Fruit fly (Drosophila melanogaster) S2 (cell line): Measurements from ENCODE around the gene comt.

Experiments used
- CG8478 ChIP-seq: fragments of >200 bp; optimal IDR thresholded peaks from 2 replicates; lab custom pipeline; 2018
- CTCF ChIP-seq, 2 experiments: fragments of >200 bp; optimal IDR thresholded peaks; 2 replicates each; lab custom pipeline; 2018

comt gene

DNA sequence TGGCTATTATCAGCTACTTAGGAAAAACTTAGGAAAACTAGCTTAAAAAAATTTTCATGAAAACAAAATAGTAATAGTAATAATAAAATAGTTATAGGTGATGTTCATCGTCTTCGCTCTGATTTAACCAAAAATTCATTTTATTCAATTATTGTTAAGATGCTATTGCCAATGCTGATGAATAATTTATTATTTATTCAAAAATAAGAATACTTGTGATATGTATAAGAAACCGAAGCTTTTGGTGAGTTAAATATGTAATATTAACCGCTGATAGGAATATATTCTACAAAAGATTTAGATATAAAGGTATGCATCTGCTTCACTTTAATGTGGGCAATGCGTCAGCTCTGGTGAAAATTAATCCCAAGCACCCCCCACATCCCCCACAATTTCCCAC lies 21.9 kb downstream of the comt start:
- TF ChIP-seq CTCF (optimal IDR thresholded peaks at IDR 0.05; lab: Kevin White, UChicago) = no peak
- no peak for TF ChIP-seq CG8478

DNA sequence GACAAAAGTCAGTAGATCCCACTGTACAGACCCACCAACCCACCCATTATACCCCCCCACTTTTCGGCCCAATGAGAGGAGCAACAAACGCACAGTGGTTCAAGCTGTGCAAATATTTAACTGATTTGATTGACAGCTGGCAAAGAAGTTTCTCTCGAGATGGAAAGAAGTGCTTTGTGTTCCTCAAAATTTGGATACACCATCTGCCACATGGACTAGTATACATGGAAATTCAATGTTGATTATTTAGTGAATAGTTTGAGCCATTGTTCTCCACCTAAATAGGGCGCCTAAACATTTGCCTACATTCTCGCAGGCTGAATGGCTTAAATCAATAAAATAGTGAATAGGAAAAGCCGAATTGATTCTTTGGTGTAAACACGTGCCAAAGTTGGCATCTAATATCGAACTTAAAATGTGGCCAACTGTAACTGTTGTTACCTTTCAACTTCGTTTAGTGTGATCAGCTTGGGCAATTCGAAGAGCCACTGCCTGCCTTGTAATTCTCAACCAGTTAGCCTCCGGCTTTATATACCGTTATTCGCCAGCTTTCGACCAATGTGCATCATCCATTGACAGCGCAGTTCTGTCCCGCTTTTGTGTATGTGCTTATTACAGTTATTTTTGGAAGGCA lies 22.5 kb downstream of the comt start:
- TF ChIP-seq CTCF (optimal IDR thresholded peaks at IDR 0.05; lab: Kevin White, UChicago) (no peak), CG8478 (no peak)

- TF ChIP-seq CTCF (optimal IDR thresholded peaks at IDR 0.05; lab: Kevin White, UChicago) (no peak), CG8478 (no peak)
Observed at dm6 chrX:13282717-13283116, 23.9 kb downstream of the comt start.

DNA sequence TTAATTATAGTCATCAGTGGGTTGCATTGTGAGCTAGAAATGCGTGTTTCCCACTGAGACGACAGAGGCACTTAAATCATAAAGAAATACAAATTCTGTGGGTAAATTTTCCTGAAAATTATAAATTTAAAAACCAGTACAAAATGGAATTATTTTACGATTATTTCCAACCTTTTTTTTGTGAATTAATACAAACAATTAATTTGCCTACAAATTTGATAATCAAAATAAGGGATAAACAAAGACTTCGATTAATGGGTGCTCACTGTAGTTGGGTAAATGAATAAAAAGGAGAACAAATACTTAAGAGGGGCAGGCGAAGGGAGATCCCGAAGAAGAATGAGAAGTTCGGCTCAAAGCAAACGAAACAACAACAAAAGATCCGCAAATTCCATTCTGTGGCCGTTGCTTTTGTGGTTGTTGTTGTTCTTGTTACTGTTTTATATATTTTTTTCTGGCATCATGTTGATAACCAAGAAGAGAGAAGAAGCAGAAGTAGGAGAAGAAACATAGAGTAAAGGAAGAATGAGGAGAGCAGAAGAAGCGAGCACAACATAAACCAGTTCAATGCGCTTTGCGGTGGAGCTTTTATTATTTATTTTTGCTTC lies 25.2 kb downstream of the comt start:
- TF ChIP-seq CG8478 = no peak
- TF ChIP-seq CTCF (optimal IDR thresholded peaks at IDR 0.05; lab: Kevin White, UChicago) = no peak

DNA sequence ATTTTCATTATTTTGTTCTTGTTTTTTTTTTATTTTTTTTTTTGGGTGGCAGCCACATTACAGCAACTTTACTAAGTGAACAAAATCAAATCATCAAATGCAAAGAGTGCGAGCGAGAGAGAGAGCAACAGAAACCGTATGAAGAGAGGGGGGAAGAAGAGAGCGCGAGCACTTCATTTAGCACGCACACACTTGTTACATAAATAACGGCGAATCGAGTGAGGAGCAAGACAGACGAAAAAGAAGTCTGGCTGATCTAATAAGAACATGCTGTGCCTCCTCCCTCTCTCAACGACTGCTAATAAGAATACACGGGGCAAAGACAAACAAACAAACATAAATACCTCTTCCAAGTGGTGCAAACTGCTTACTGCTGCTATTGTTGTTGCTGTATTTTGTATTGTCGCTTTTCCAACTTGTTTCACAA lies 25.7 kb downstream of the comt start:
- TF ChIP-seq CG8478 (no peak), CTCF (optimal IDR thresholded peaks at IDR 0.05; lab: Kevin White, UChicago) (no peak)

dm6 chrX:13285001-13285748 lies 26.4 kb downstream of the comt start, which contains the start of the genes HDAC4 and CG15743:
Gene HDAC4 (minus strand): TSS chrX:13285632.
Gene CG15743 (plus strand): TSS chrX:13285707.
- no peak for TF ChIP-seq CTCF (optimal IDR thresholded peaks at IDR 0.05; lab: Kevin White, UChicago)
- no peak for TF ChIP-seq CG8478

DNA sequence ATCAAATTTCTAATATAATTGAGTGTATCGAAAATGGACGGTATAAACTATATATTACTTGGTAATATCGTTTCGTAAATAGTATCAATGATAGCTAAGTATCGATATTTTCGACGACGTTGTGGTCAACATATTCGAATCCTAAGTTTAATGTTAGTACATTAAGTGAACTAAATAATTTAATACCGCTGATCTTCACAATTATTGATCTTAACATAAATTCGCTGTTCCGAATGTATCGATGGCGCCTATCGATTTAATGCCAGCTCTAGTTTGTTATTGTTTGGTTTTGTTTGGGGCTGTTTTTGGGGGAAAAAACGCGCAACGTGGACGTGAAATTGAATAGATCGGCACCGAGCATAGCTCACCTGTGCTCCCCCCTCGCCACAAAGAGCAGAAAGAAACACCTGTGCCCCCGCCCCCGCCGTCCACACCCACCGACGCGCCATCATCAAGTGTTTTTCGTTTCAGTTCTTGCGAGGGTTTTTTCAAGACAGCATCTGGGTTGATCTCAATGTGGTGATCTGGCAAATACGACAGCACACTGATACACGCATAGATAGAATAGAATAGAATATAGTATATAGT lies 27.0 kb downstream of the comt start:
- TF ChIP-seq CTCF (optimal IDR thresholded peaks at IDR 0.05; lab: Kevin White, UChicago) (no peak), CG8478 (no peak)

- TF ChIP-seq CG8478 (no peak), CTCF (optimal IDR thresholded peaks at IDR 0.05; lab: Kevin White, UChicago) (peak; percentile 10 to 40)
Observed at dm6 chrX:13287854-13288376, 29.1 kb downstream of the comt start, which contains the start of gene Remo. Gene Remo (plus strand): TSS chrX:13288051.

- TF ChIP-seq CG8478 (no peak), CTCF (optimal IDR thresholded peaks at IDR 0.05; lab: Kevin White, UChicago) (no peak)
Observed at dm6 chrX:13296405-13297183, 37.8 kb downstream of the comt start, which contains the start of gene CG1622. Gene CG1622 (plus strand): TSS chrX:13297082.

dm6 chrX:13300835-13301502 lies 42.1 kb downstream of the comt start:
- no peak for TF ChIP-seq CG8478

- TF ChIP-seq CTCF (optimal IDR thresholded peaks at IDR 0.05; lab: Kevin White, UChicago) = no peak
- TF ChIP-seq CG8478 = no peak
Observed at dm6 chrX:13302315-13302614, 43.4 kb downstream of the comt start, which contains the start of gene CG1764. Gene CG1764 (minus strand): TSS chrX:13302415.

DNA sequence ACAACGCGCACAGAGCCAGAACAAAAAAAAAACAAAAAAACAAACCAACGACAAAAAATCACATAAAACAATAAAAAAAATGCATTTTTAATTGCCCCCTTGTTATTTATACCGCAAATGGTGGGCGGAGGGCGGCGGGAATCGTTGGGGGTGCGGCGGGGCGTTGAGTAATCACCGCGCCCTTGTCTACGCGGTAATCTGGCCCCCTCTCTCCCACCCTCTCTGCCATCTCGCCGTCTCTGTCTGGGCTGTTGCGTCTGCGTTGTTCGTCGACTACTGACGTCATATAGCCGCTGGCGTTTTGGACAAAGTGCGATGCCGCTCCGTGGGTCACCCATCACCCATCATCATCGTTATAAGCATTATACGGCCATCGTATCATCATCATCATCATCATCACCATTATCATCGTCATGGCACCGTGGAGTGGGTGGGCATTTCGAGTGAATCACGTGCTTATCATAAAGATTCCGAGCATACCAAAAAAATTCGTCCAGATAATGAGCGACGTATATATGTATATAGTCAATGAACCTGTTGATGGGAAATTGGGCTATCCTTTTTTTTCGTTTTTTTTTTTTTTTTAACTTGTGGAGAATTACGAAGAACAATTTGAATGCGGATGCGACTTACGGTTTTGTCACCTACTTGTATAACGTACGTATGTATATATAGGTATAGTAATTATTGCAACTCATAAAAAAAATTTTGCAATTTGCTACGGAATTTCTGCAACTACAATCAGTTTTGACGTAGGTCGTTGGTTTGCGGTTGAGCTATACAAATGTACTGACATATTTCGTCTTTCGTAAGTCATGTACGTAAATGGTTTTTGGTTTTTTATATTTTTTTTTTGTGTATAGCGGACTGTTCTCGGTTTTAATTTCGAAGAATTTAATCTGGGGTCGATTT lies 44.0 kb downstream of the comt start:
- no peak for TF ChIP-seq CG8478
- no peak for TF ChIP-seq CTCF (optimal IDR thresholded peaks at IDR 0.05; lab: Kevin White, UChicago)

dm6 chrX:13303527-13303655 lies 44.6 kb downstream of the comt start, which contains the start of gene IP3K2:
Gene IP3K2 (plus strand): TSS chrX:13303633.
- TF ChIP-seq CTCF (optimal IDR thresholded peaks at IDR 0.05; lab: Kevin White, UChicago) (no peak), CG8478 (no peak)
